Worm (Caenorhabditis elegans) whole organism, young adult: ENCODE data around the gene F52C9.3.

ENCODE experiments used
- B0336.3 ChIP-seq: fragments of 200-800 bp; sonication (Bioruptor generic); IDR thresholded peaks from 2 replicates; pipeline ENCODE4 v1.3.6; 2022; ENCODE audit warnings: missing genetic modification characterization, missing compliant biosample characterization
- F33H1.4 ChIP-seq: fragments of 200-800 bp; sonication (Bioruptor generic); IDR thresholded peaks from 2 replicates; pipeline ENCODE4 v1.3.6; 2022; ENCODE audit warnings: missing genetic modification reagents, missing genetic modification characterization, missing compliant biosample characterization
- F37B4.10 ChIP-seq: fragments of 200-800 bp; sonication (Bioruptor generic); IDR thresholded peaks from 2 replicates; pipeline ENCODE4 v1.3.6; 2022; ENCODE audit warnings: missing genetic modification characterization, missing compliant biosample characterization
- F52B5.7 ChIP-seq: sonication (generic microtip); optimal IDR thresholded peaks from 2 replicates; lab custom pipeline; 2016; ENCODE audit warnings: mild to moderate bottlenecking, missing genetic modification characterization, missing compliant biosample characterization
- F57C9.4 ChIP-seq: sonication (generic microtip); optimal IDR thresholded peaks from 2 replicates; lab custom pipeline; 2017; ENCODE audit warnings: mild to moderate bottlenecking, missing genetic modification characterization, missing compliant biosample characterization
- akir-1 ChIP-seq: fragments of 200-800 bp; sonication (Bioruptor generic); optimal IDR thresholded peaks from 2 replicates; lab custom pipeline; 2018; ENCODE audit warnings: mild to moderate bottlenecking, missing genetic modification characterization, moderate library complexity, missing compliant biosample characterization
- aptf-3 ChIP-seq: fragments of 200-800 bp; sonication (Bioruptor generic); IDR thresholded peaks from 2 replicates; pipeline ENCODE4 v1.3.6; 2022; ENCODE audit warnings: missing genetic modification characterization, missing compliant biosample characterization
- atf-7 ChIP-seq: sonication (generic microtip); optimal IDR thresholded peaks from 2 replicates; lab custom pipeline; 2017; ENCODE audit warnings: mild to moderate bottlenecking, missing genetic modification characterization, missing compliant biosample characterization
- attf-5 ChIP-seq: fragments of 200-800 bp; sonication (Bioruptor generic); optimal IDR thresholded peaks from 2 replicates; lab custom pipeline; 2018; ENCODE audit warnings: mild to moderate bottlenecking, missing genetic modification characterization, missing compliant biosample characterization
- attf-6 ChIP-seq: fragments of 200-800 bp; sonication (Bioruptor generic); IDR thresholded peaks from 2 replicates; pipeline ENCODE4 v1.3.6; 2022; ENCODE audit warnings: missing genetic modification reagents, missing genetic modification characterization, missing compliant biosample characterization
- bed-2 ChIP-seq: fragments of 200-800 bp; sonication (Bioruptor generic); IDR thresholded peaks from 2 replicates; pipeline ENCODE4 v1.3.6; 2022; ENCODE audit warnings: missing genetic modification reagents, missing genetic modification characterization, missing compliant biosample characterization
- ceh-58 ChIP-seq: fragments of 200-800 bp; sonication (Bioruptor generic); IDR thresholded peaks from 2 replicates; pipeline ENCODE4 v1.3.6; 2022; ENCODE audit warnings: missing genetic modification characterization, missing compliant biosample characterization
- dox-1 ChIP-seq: fragments of 200-800 bp; sonication (Bioruptor generic); IDR thresholded peaks from 2 replicates; pipeline ENCODE4 v1.3.6; 2022; ENCODE audit warnings: missing genetic modification reagents, missing genetic modification characterization, missing compliant biosample characterization
- dpff-1 ChIP-seq: sonication (generic microtip); optimal IDR thresholded peaks from 2 replicates; lab custom pipeline; 2017; ENCODE audit warnings: mild to moderate bottlenecking, missing genetic modification characterization, missing compliant biosample characterization
- egrh-3 ChIP-seq: fragments of 200-800 bp; sonication (Bioruptor generic); IDR thresholded peaks from 2 replicates; pipeline ENCODE4 v1.3.6; 2022; ENCODE audit warnings: missing genetic modification reagents, missing genetic modification characterization, missing compliant biosample characterization
- ekl-4 ChIP-seq: fragments of 200-800 bp; sonication (Bioruptor generic); IDR thresholded peaks from 2 replicates; pipeline ENCODE4 v1.3.6; 2022; ENCODE audit warnings: missing genetic modification reagents, missing genetic modification characterization, missing compliant biosample characterization
- hlh-26 ChIP-seq: fragments of 200-800 bp; sonication (Bioruptor generic); conservative IDR thresholded peaks from 2 replicates; pipeline ENCODE4 v1.3.6; 2022; ENCODE audit warnings: missing genetic modification reagents, missing genetic modification characterization, missing compliant biosample characterization
- hsf-1 ChIP-seq: fragments of 200-800 bp; sonication (Bioruptor generic); IDR thresholded peaks from 2 replicates; pipeline ENCODE4 v1.3.6; 2022; ENCODE audit warnings: missing genetic modification reagents, missing genetic modification characterization, missing compliant biosample characterization
- lag-1 ChIP-seq: fragments of 200-800 bp; sonication (Bioruptor generic); IDR thresholded peaks from 2 replicates; pipeline ENCODE4 v1.3.6; 2022; ENCODE audit warnings: missing genetic modification reagents, missing genetic modification characterization, missing compliant biosample characterization
- let-607 ChIP-seq, 2 experiments: fragments of 200-800 bp in 1 of 2; sonication (Bioruptor generic) in 1 of 2; sonication (generic microtip) in 1 of 2; optimal IDR thresholded peaks; 2 replicates each; lab custom pipeline; 2016 to 2018; ENCODE audit warnings: mild to moderate bottlenecking in 2 of 2, missing compliant biosample characterization in 2 of 2, missing genetic modification characterization in 2 of 2, moderate library complexity in 2 of 2, missing genotype in 1 of 2
- lin-35 ChIP-seq, 3 experiments: fragments of 150-350 bp in 2 of 3; sonication (generic microtip) in 1 of 3; optimal IDR thresholded peaks; 2 replicates each; lab custom pipeline; 2014 to 2018; ENCODE audit warnings: missing biosample characterization in 3 of 3, missing genetic modification characterization in 3 of 3, missing genetic modification reagents in 3 of 3
- lin-54 ChIP-seq: fragments of 200-800 bp; sonication (Bioruptor generic); optimal IDR thresholded peaks from 2 replicates; lab custom pipeline; 2018; ENCODE audit warnings: mild to moderate bottlenecking, missing genetic modification characterization, missing compliant biosample characterization
- madf-6 ChIP-seq: fragments of 200-800 bp; sonication (Bioruptor generic); IDR thresholded peaks from 2 replicates; pipeline ENCODE4 v1.3.6; 2022; ENCODE audit warnings: missing genetic modification reagents, missing genetic modification characterization, missing compliant biosample characterization
- mcd-1 ChIP-seq: fragments of 200-800 bp; sonication (Bioruptor generic); IDR thresholded peaks from 2 replicates; pipeline ENCODE4 v1.3.6; 2022; ENCODE audit warnings: missing genetic modification reagents, missing genetic modification characterization, missing compliant biosample characterization
- mxl-1 ChIP-seq: sonication (generic microtip); optimal IDR thresholded peaks from 2 replicates; lab custom pipeline; 2016; ENCODE audit warnings: missing genetic modification characterization, missing compliant biosample characterization
- nfyb-1 ChIP-seq: fragments of 200-800 bp; sonication (Bioruptor generic); IDR thresholded peaks from 2 replicates; pipeline ENCODE4 v1.3.6; 2022; ENCODE audit warnings: missing genetic modification reagents, missing genetic modification characterization, missing compliant biosample characterization
- nhr-179 ChIP-seq: sonication (generic microtip); optimal IDR thresholded peaks from 2 replicates; lab custom pipeline; 2016; ENCODE audit warnings: mild to moderate bottlenecking, missing genetic modification characterization, missing compliant biosample characterization
- repo-1 ChIP-seq: sonication (generic microtip); optimal IDR thresholded peaks from 2 replicates; lab custom pipeline; 2017; ENCODE audit warnings: mild to moderate bottlenecking, missing genetic modification characterization, missing compliant biosample characterization
- sea-2 ChIP-seq: fragments of 200-800 bp; sonication (Bioruptor generic); IDR thresholded peaks from 2 replicates; pipeline ENCODE4 v1.3.6; 2022; ENCODE audit warnings: missing genetic modification characterization, missing compliant biosample characterization
- snpc-3.4 ChIP-seq: sonication (generic microtip); optimal IDR thresholded peaks from 2 replicates; lab custom pipeline; 2017; ENCODE audit warnings: missing genetic modification characterization, mild to moderate bottlenecking, missing compliant biosample characterization, antibody characterized with exemption, moderate library complexity, missing genotype, missing genetic modification reagents
- tlf-1 ChIP-seq: fragments of 200-800 bp; sonication (Bioruptor generic); optimal IDR thresholded peaks from 2 replicates; lab custom pipeline; 2018; ENCODE audit warnings: mild to moderate bottlenecking, missing genetic modification characterization, missing compliant biosample characterization
- unc-130 ChIP-seq: sonication (generic microtip); optimal IDR thresholded peaks from 2 replicates; lab custom pipeline; 2016; ENCODE audit warnings: missing genetic modification reagents, missing genetic modification characterization, missing compliant biosample characterization
- zfh-2 ChIP-seq: fragments of 200-800 bp; sonication (Bioruptor generic); conservative IDR thresholded peaks from 2 replicates; pipeline ENCODE4 v1.3.6; 2022; ENCODE audit warnings: missing genetic modification reagents, missing genetic modification characterization, missing compliant biosample characterization
- zim-3 ChIP-seq: sonication (generic microtip); optimal IDR thresholded peaks from 2 replicates; lab custom pipeline; 2017; ENCODE audit warnings: mild to moderate bottlenecking, missing genetic modification characterization, moderate library complexity, missing compliant biosample characterization
- ztf-18 ChIP-seq: sonication (generic microtip); optimal IDR thresholded peaks from 2 replicates; lab custom pipeline; 2016; ENCODE audit warnings: missing genotype, mild to moderate bottlenecking, missing genetic modification characterization, missing compliant biosample characterization
- ztf-25 ChIP-seq: fragments of 200-800 bp; sonication (Bioruptor generic); IDR thresholded peaks from 2 replicates; pipeline ENCODE4 v1.3.6; 2022; ENCODE audit warnings: missing genetic modification reagents, missing genetic modification characterization, missing compliant biosample characterization
- ztf-26 ChIP-seq: sonication (generic microtip); optimal IDR thresholded peaks from 2 replicates; lab custom pipeline; 2017; ENCODE audit warnings: missing genetic modification characterization, missing compliant biosample characterization
- ztf-3 ChIP-seq: fragments of 200-800 bp; sonication (Bioruptor generic); optimal IDR thresholded peaks from 2 replicates; lab custom pipeline; 2018; ENCODE audit warnings: mild to moderate bottlenecking, missing genetic modification characterization, missing compliant biosample characterization

F52C9.3 gene

ce11 chrIII:5274715-5275355 lies 46.9 kb upstream of the F52C9.3 start, which contains the start of the genes daf-41 and toc-1:
TSS of gene daf-41 (minus strand) at chrIII:5274765.
TSS of gene toc-1 (plus strand) at chrIII:5275251.
- TF ChIP-seq bed-2 (no peak), B0336.3 (GFP tag; lab: Robert Waterston, UW) (no peak), hsf-1 (GFP tag; lab: Robert Waterston, UW) (peak; percentile 83), F33H1.4 (GFP tag; lab: Robert Waterston, UW) (peak; percentile 80), akir-1 (GFP tag; lab: Kevin White, UChicago) (no peak), hlh-26 (no peak), snpc-3.4 (tag; lab: Kevin White, UChicago) (no peak), ztf-26 (tag; lab: Kevin White, UChicago) (no peak), attf-6 (GFP tag; lab: Robert Waterston, UW) (no peak), lag-1 (GFP tag; lab: Robert Waterston, UW) (no peak), attf-5 (GFP tag; lab: Kevin White, UChicago) (no peak), ztf-3 (no peak), let-607 (tag; optimal IDR thresholded peaks at IDR 0.05; lab: Kevin White, UChicago) (peak; percentile 77 to 86), unc-130 (no peak), ztf-18 (tag; lab: Kevin White, UChicago) (no peak), lin-35 (GFP tag; optimal IDR thresholded peaks at IDR 0.05; lab: Kevin White, UChicago) (no peak), aptf-3 (no peak), ceh-58 (GFP tag; lab: Robert Waterston, UW) (no peak), zfh-2 (GFP tag; lab: Robert Waterston, UW) (no peak), dox-1 (GFP tag; lab: Robert Waterston, UW) (peak; percentile 15; the same call in 1 of the 2 replicates), lin-54 (GFP tag; lab: Kevin White, UChicago) (peak; percentile 39), tlf-1 (GFP tag; lab: Kevin White, UChicago) (no peak), nhr-179 (no peak), mxl-1 (no peak), mcd-1 (GFP tag; lab: Robert Waterston, UW) (no peak), sea-2 (GFP tag; lab: Robert Waterston, UW) (no peak), ztf-25 (GFP tag; lab: Robert Waterston, UW) (no peak)
- TF ChIP-seq, all 124 proteins: peak for 5

- TF ChIP-seq F57C9.4 (tag; lab: Kevin White, UChicago): no peak
- peak; percentile 4 for TF ChIP-seq dpff-1
- no peak for TF ChIP-seq ztf-26 (tag; lab: Kevin White, UChicago)
- no peak for TF ChIP-seq egrh-3 (GFP tag; lab: Robert Waterston, UW)
- no peak for TF ChIP-seq F37B4.10 (GFP tag; lab: Robert Waterston, UW)
- TF ChIP-seq zim-3 (tag; lab: Kevin White, UChicago): no peak
- TF ChIP-seq madf-6 (GFP tag; lab: Robert Waterston, UW): peak; percentile 24; the same call in 1 of the 2 replicates
- TF ChIP-seq atf-7 (tag; lab: Kevin White, UChicago): no peak
- TF ChIP-seq ekl-4 (GFP tag; lab: Robert Waterston, UW): 0 out of 2 replicates have a peak, but pooled peaks have one; percentile 33
- TF ChIP-seq repo-1 (tag; lab: Kevin White, UChicago): no peak
- no peak for TF ChIP-seq snpc-3.4 (tag; lab: Kevin White, UChicago)
- peak; percentile 6 for TF ChIP-seq F52B5.7 (tag; lab: Kevin White, UChicago)
- TF ChIP-seq dox-1 (GFP tag; lab: Robert Waterston, UW): no peak
- 0 out of 2 replicates have a peak, but pooled peaks have one; percentile 55 for TF ChIP-seq hsf-1 (GFP tag; lab: Robert Waterston, UW)
- 0 out of 2 replicates have a peak, but pooled peaks have one; percentile 8 for TF ChIP-seq nfyb-1 (GFP tag; lab: Robert Waterston, UW)
These were observed 43.9 kb upstream of the F52C9.3 start, which contains the start of gene clk-1 for ce11 chrIII:5277740-5278139. TSS of gene clk-1 (plus strand) at chrIII:5277894.
